Worm (Caenorhabditis elegans): ENCODE measurements around the gene drr-2.

ce11 chrIII:13600254-13600653 is 43.1 kb downstream of the drr-2 start:
- TF ChIP-seq alr-1 (tag; optimal IDR thresholded peaks at IDR 0.05): no peak
- no peak for TF ChIP-seq unc-55 (GFP tag; optimal IDR thresholded peaks at IDR 0.05)
- no peak for TF ChIP-seq ZK546.5 (tag; optimal IDR thresholded peaks at IDR 0.05)
- no peak for TF ChIP-seq fos-1 (tag; optimal IDR thresholded peaks at IDR 0.05)

All from whole organism, L2 larva.